Worm (Caenorhabditis elegans) whole organism, midembryonic: ENCODE results near the gene Y22D7AL.7.

Experiments
- T22C8.4 ChIP-seq: fragments of 200-800 bp; sonication (Bioruptor generic); IDR thresholded peaks from 2 replicates; pipeline ENCODE4 v1.3.6; 2022; ENCODE audit warnings: missing genetic modification characterization, missing compliant biosample characterization
- cog-1 ChIP-seq: sonication (generic microtip); optimal IDR thresholded peaks from 2 replicates; lab custom pipeline; 2016; ENCODE audit warnings: missing genetic modification characterization, missing compliant biosample characterization
- flt-1 ChIP-seq: fragments of 200-800 bp; sonication (Bioruptor generic); IDR thresholded peaks from 2 replicates; pipeline ENCODE4 v1.3.6; 2022; ENCODE audit warnings: missing genetic modification characterization, missing compliant biosample characterization
- klf-2 ChIP-seq: fragments of 200-800 bp; sonication (Bioruptor generic); conservative IDR thresholded peaks from 2 replicates; pipeline ENCODE4 v1.3.6; 2022; ENCODE audit warnings: missing genetic modification reagents, missing genetic modification characterization, missing compliant biosample characterization
- med-1 ChIP-seq: sonication (generic microtip); optimal IDR thresholded peaks from 2 replicates; lab custom pipeline; 2017; ENCODE audit warnings: missing genetic modification characterization, mild to moderate bottlenecking, missing compliant biosample characterization, antibody characterized with exemption, missing genetic modification reagents; ENCODE audit not compliant: insufficient read depth
- tab-1 ChIP-seq: fragments of 200-800 bp; sonication (Bioruptor generic); IDR thresholded peaks from 2 replicates; pipeline ENCODE4 v1.3.6; 2022; ENCODE audit warnings: missing genetic modification characterization, missing compliant biosample characterization
- ztf-23 ChIP-seq: fragments of 200-800 bp; sonication (Bioruptor generic); IDR thresholded peaks from 2 replicates; pipeline ENCODE4 v1.3.6; 2022; ENCODE audit warnings: missing genetic modification reagents, missing genetic modification characterization, missing compliant biosample characterization

DNA sequence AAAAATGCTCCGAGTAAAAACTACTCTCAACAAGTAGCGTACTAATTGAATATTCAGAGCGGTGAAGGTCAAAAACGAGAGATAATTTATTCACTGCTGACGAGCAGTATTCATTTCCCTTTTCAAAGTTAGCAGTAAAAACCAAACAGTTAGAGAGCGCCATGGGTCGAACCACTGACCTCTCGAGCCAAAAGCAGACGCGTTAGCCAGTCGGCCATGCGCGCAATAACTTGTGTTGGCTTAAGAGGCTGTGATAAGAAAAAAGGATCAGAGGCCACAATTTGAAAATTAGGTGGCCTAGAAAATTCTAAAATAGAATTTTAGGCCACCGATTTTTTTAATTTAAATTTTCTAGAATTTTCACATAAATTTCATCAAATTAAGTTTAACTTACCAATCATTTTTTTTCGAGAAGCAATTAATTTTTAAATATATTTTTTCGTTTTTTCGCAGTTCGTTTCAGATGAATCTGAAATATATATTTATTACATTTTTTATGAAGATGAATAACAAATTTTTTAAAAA, 24.2 kb downstream of the Y22D7AL.7 start, which contains the start of gene sms-3:
- TF ChIP-seq flt-1 (GFP tag; lab: Robert Waterston, UW) (0 out of 2 replicates have a peak, but pooled peaks have one; percentile 15), cog-1 (tag; lab: Kevin White, UChicago) (no peak), med-1 (peak; percentile 32), ztf-23 (GFP tag; lab: Robert Waterston, UW) (no peak), klf-2 (GFP tag; lab: Robert Waterston, UW) (no peak), tab-1 (peak; percentile 76), T22C8.4 (no peak)
